Worm (Caenorhabditis elegans) whole organism, mixed stage, embryonic: ENCODE results near the gene pitp-1.

Source experiments
- ceh-39 ChIP-seq: fragments of 150-350 bp; optimal IDR thresholded peaks from 2 replicates; lab custom pipeline; 2014; ENCODE audit warnings: missing biosample characterization, missing genetic modification characterization
- elt-1 ChIP-seq: sonication (generic microtip); optimal IDR thresholded peaks from 2 replicates; lab custom pipeline; 2017; ENCODE audit warnings: missing genetic modification characterization, mild to moderate bottlenecking, missing compliant biosample characterization, antibody characterized with exemption, moderate library complexity, borderline replicate concordance; ENCODE audit not compliant: insufficient read depth
- hlh-1 ChIP-seq: fragments of 150-350 bp; optimal IDR thresholded peaks from 2 replicates; lab custom pipeline; 2014; ENCODE audit warnings: missing biosample characterization, missing genetic modification reagents, missing genetic modification characterization
- nhr-237 ChIP-seq: fragments of 150-350 bp; optimal IDR thresholded peaks from 2 replicates; lab custom pipeline; 2014; ENCODE audit warnings: missing biosample characterization, missing genetic modification characterization

DNA sequence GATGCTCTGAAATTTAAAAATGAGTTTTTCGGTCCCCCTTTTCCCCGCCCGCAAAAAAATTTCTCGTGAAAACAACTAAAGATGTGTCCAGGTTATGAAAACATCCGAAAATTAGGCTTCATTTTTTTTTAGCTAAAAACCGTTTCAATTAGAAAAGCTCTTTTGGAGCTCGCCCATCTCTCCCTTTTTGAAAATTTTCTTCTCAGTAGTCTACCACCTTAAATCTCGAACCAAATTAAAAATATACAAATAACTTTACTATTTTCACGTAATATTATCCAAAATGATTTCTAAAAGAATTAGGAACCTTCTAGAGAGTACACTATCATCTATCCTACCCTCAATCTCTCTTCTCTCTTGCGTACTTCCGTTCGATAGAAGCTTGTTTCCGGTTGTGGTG, 32.7 kb upstream of the pitp-1 start:
- no peak for TF ChIP-seq hlh-1
- no peak for TF ChIP-seq elt-1 (tag; lab: Kevin White, UChicago)
- TF ChIP-seq nhr-237 (tag; lab: Kevin White, UChicago), result no peak
- TF ChIP-seq ceh-39 (tag; lab: Kevin White, UChicago), result no peak
